Worm (Caenorhabditis elegans) whole organism, L2 larva: ENCODE measurements around the gene srx-105.

Experiments
- F13H6.1 ChIP-seq: sonication (generic microtip); optimal IDR thresholded peaks from 2 replicates; lab custom pipeline; 2016; ENCODE audit warnings: missing genetic modification characterization, missing compliant biosample characterization
- R02D3.7 ChIP-seq: fragments of 150-350 bp; optimal IDR thresholded peaks from 2 replicates; lab custom pipeline; 2014; ENCODE audit warnings: missing biosample characterization, missing genetic modification characterization
- Y55F3AM.14 ChIP-seq: fragments of 200-800 bp; sonication (Bioruptor generic); optimal IDR thresholded peaks from 2 replicates; lab custom pipeline; 2018; ENCODE audit warnings: mild to moderate bottlenecking, missing genetic modification characterization, missing compliant biosample characterization
- alr-1 ChIP-seq: fragments of 150-350 bp; optimal IDR thresholded peaks from 2 replicates; lab custom pipeline; 2014; ENCODE audit warnings: missing biosample characterization, missing genetic modification characterization
- aly-2 ChIP-seq: fragments of 150-350 bp; optimal IDR thresholded peaks from 2 replicates; lab custom pipeline; 2014; ENCODE audit warnings: missing biosample characterization, missing genetic modification characterization
- blmp-1 ChIP-seq: sonication (generic microtip); optimal IDR thresholded peaks from 2 replicates; lab custom pipeline; 2017; ENCODE audit warnings: missing genetic modification characterization, mild to moderate bottlenecking, missing compliant biosample characterization, antibody characterized with exemption, moderate library complexity; ENCODE audit not compliant: insufficient read depth
- ceh-16 ChIP-seq: fragments of 150-350 bp; optimal IDR thresholded peaks from 2 replicates; lab custom pipeline; 2014; ENCODE audit warnings: missing biosample characterization, missing genetic modification characterization
- crh-2 ChIP-seq: sonication (generic microtip); optimal IDR thresholded peaks from 2 replicates; lab custom pipeline; 2017; ENCODE audit warnings: missing biosample characterization, missing genetic modification characterization
- egl-27 ChIP-seq: sonication (generic microtip); optimal IDR thresholded peaks from 3 replicates; lab custom pipeline; 2017; ENCODE audit warnings: missing biosample characterization, missing genetic modification reagents, missing genetic modification characterization
- elt-3 ChIP-seq: sonication (generic microtip); optimal IDR thresholded peaks from 2 replicates; lab custom pipeline; 2017; ENCODE audit warnings: missing biosample characterization, missing genetic modification characterization
- fos-1 ChIP-seq: fragments of 150-350 bp; optimal IDR thresholded peaks from 2 replicates; lab custom pipeline; 2014; ENCODE audit warnings: missing biosample characterization, missing genetic modification characterization
- lin-11 ChIP-seq: fragments of 150-350 bp; sonication (generic microtip); optimal IDR thresholded peaks from 2 replicates; lab custom pipeline; 2014; ENCODE audit warnings: missing biosample characterization, missing genetic modification characterization, inconsistent platforms, mixed read lengths
- lin-13 ChIP-seq: fragments of 150-350 bp; optimal IDR thresholded peaks from 2 replicates; lab custom pipeline; 2014; ENCODE audit warnings: missing biosample characterization, missing genetic modification reagents, missing genetic modification characterization
- mab-5 ChIP-seq: fragments of 150-350 bp; optimal IDR thresholded peaks from 2 replicates; lab custom pipeline; 2014; ENCODE audit warnings: missing biosample characterization, missing genetic modification characterization
- mbf-1 ChIP-seq: sonication (generic microtip); optimal IDR thresholded peaks from 2 replicates; lab custom pipeline; 2017; ENCODE audit warnings: missing biosample characterization, missing genetic modification characterization
- nhr-10 ChIP-seq: sonication (generic microtip); optimal IDR thresholded peaks from 2 replicates; lab custom pipeline; 2017; ENCODE audit warnings: missing biosample characterization, missing genetic modification characterization
- nhr-11 ChIP-seq: fragments of 150-350 bp; optimal IDR thresholded peaks from 2 replicates; lab custom pipeline; 2014; ENCODE audit warnings: missing biosample characterization, missing genetic modification characterization
- nhr-129 ChIP-seq: fragments of 150-350 bp; optimal IDR thresholded peaks from 2 replicates; lab custom pipeline; 2014; ENCODE audit warnings: missing biosample characterization, missing genetic modification characterization
- nhr-23 ChIP-seq: fragments of 150-350 bp; optimal IDR thresholded peaks from 2 replicates; lab custom pipeline; 2014; ENCODE audit warnings: missing biosample characterization, missing genetic modification reagents, missing genetic modification characterization
- nhr-25 ChIP-seq: fragments of 150-350 bp; sonication (generic microtip); optimal IDR thresholded peaks from 3 replicates; lab custom pipeline; 2014; ENCODE audit warnings: missing biosample characterization, missing genetic modification characterization
- nhr-6 ChIP-seq: fragments of 150-350 bp; optimal IDR thresholded peaks from 2 replicates; lab custom pipeline; 2014; ENCODE audit warnings: missing biosample characterization, missing genetic modification characterization
- skn-1 ChIP-seq: sonication (generic microtip); optimal IDR thresholded peaks from 2 replicates; lab custom pipeline; 2017; ENCODE audit warnings: missing biosample characterization, missing genetic modification characterization
- sma-3 ChIP-seq: sonication (generic microtip); optimal IDR thresholded peaks from 2 replicates; lab custom pipeline; 2016; ENCODE audit warnings: missing genetic modification reagents, missing genetic modification characterization, missing compliant biosample characterization
- sma-9 ChIP-seq, 2 experiments: fragments of 150-350 bp in 1 of 2; sonication (generic microtip) in 1 of 2; optimal IDR thresholded peaks; 2 replicates each; lab custom pipeline; 2014 to 2016; ENCODE audit warnings: missing genetic modification characterization in 2 of 2, mild to moderate bottlenecking in 1 of 2, missing biosample characterization in 1 of 2, missing compliant biosample characterization in 1 of 2, missing genetic modification reagents in 1 of 2, moderate library complexity in 1 of 2
- snpc-4 ChIP-seq: fragments of 150-350 bp; optimal IDR thresholded peaks from 2 replicates; lab custom pipeline; 2014; ENCODE audit warnings: missing biosample characterization, missing genetic modification characterization
- unc-39 ChIP-seq: fragments of 150-350 bp; optimal IDR thresholded peaks from 2 replicates; lab custom pipeline; 2014; ENCODE audit warnings: missing biosample characterization, missing genetic modification characterization
- unc-55 ChIP-seq: fragments of 150-350 bp; sonication (generic microtip); optimal IDR thresholded peaks from 3 replicates; lab custom pipeline; 2014; ENCODE audit warnings: missing biosample characterization, missing genetic modification reagents, missing genetic modification characterization

srx-105 gene

ce11 chrII:3659776-3660175 lies 41.4 kb downstream of the srx-105 start, which contains the start of gene F19B10.4:
F19B10.4 (plus strand) TSS chrII:3660076.
- no peak for TF ChIP-seq nhr-6
- TF ChIP-seq R02D3.7: no peak
- no peak for TF ChIP-seq crh-2 (tag; lab: Kevin White, UChicago)
- TF ChIP-seq nhr-129 (tag; lab: Kevin White, UChicago): no peak
- TF ChIP-seq lin-11 (tag; lab: Kevin White, UChicago): no peak
- TF ChIP-seq Y55F3AM.14 (GFP tag; lab: Kevin White, UChicago): no peak
- TF ChIP-seq F13H6.1 (tag; lab: Kevin White, UChicago): no peak
- TF ChIP-seq lin-13: no peak
- TF ChIP-seq egl-27 (tag; lab: Kevin White, UChicago): no peak
- TF ChIP-seq unc-55 (GFP tag; lab: Kevin White, UChicago): no peak
- no peak for TF ChIP-seq mbf-1

- TF ChIP-seq elt-3 (tag; lab: Kevin White, UChicago): no peak
- no peak for TF ChIP-seq nhr-11
- no peak for TF ChIP-seq snpc-4 (tag; lab: Kevin White, UChicago)
- no peak for TF ChIP-seq fos-1 (tag; lab: Kevin White, UChicago)
- TF ChIP-seq lin-13: no peak
- TF ChIP-seq crh-2 (tag; lab: Kevin White, UChicago): no peak
- TF ChIP-seq mbf-1: no peak
- no peak for TF ChIP-seq blmp-1
- no peak for TF ChIP-seq nhr-25 (tag; lab: Kevin White, UChicago)
- TF ChIP-seq mab-5 (tag; lab: Kevin White, UChicago): no peak
- no peak for TF ChIP-seq ceh-16 (tag; lab: Kevin White, UChicago)
- no peak for TF ChIP-seq nhr-23
- no peak for TF ChIP-seq unc-39
- no peak for TF ChIP-seq sma-3 (GFP tag; lab: Kevin White, UChicago)
- TF ChIP-seq aly-2: no peak
- no peak for TF ChIP-seq sma-9 (GFP tag; optimal IDR thresholded peaks at IDR 0.05; lab: Kevin White, UChicago)
- no peak for TF ChIP-seq sma-9 (tag; optimal IDR thresholded peaks at IDR 0.05; lab: Kevin White, UChicago)
- no peak for TF ChIP-seq nhr-10
- no peak for TF ChIP-seq skn-1 (tag; lab: Kevin White, UChicago)
- TF ChIP-seq alr-1: no peak
Observed at ce11 chrII:3655378-3655777, 45.8 kb downstream of the srx-105 start, which contains the start of gene F19B10.5. F19B10.5 (plus strand) TSS chrII:3655678.
